Worm (Caenorhabditis elegans) whole organism, early embryonic: ENCODE data around the gene nhr-117.

ENCODE experiments used
- B0310.2 ChIP-seq: sonication (generic microtip); optimal IDR thresholded peaks from 2 replicates; lab custom pipeline; 2016; ENCODE audit warnings: mild to moderate bottlenecking, missing genetic modification characterization, missing compliant biosample characterization
- F13C5.2 ChIP-seq: sonication (generic microtip); optimal IDR thresholded peaks from 2 replicates; lab custom pipeline; 2017; ENCODE audit warnings: mild to moderate bottlenecking, missing genetic modification characterization, inconsistent platforms, missing compliant biosample characterization
- ama-1 ChIP-seq: fragments of 150-350 bp; optimal IDR thresholded peaks from 2 replicates; lab custom pipeline; 2014
- ceh-13 ChIP-seq: fragments of 200-800 bp; sonication (Bioruptor generic); optimal IDR thresholded peaks from 2 replicates; lab custom pipeline; 2018; ENCODE audit warnings: mild to moderate bottlenecking, missing genetic modification characterization, missing compliant biosample characterization
- ceh-36 ChIP-seq: sonication (generic microtip); optimal IDR thresholded peaks from 2 replicates; lab custom pipeline; 2016; ENCODE audit warnings: missing genetic modification characterization, inconsistent platforms, missing compliant biosample characterization
- ets-7 ChIP-seq: sonication (generic microtip); optimal IDR thresholded peaks from 2 replicates; lab custom pipeline; 2016; ENCODE audit warnings: missing genotype, missing genetic modification characterization, missing compliant biosample characterization
- flt-1 ChIP-seq: fragments of 200-800 bp; sonication (Bioruptor generic); IDR thresholded peaks from 2 replicates; pipeline ENCODE4 v1.3.6; 2022; ENCODE audit warnings: missing genetic modification characterization, missing compliant biosample characterization
- hmbx-1 ChIP-seq: sonication (generic microtip); optimal IDR thresholded peaks from 2 replicates; lab custom pipeline; 2016; ENCODE audit warnings: mild to moderate bottlenecking, missing genetic modification characterization, missing compliant biosample characterization
- hmg-4 ChIP-seq: fragments of 200-800 bp; sonication (Bioruptor generic); optimal IDR thresholded peaks from 2 replicates; lab custom pipeline; 2018; ENCODE audit warnings: mild to moderate bottlenecking, missing genetic modification characterization, missing compliant biosample characterization
- hnd-1 ChIP-seq: sonication (generic microtip); optimal IDR thresholded peaks from 2 replicates; lab custom pipeline; 2016; ENCODE audit warnings: missing genetic modification characterization, missing compliant biosample characterization
- pes-1 ChIP-seq: fragments of 200-800 bp; sonication (Bioruptor generic); IDR thresholded peaks from 2 replicates; pipeline ENCODE4 v1.3.6; 2022; ENCODE audit warnings: missing genetic modification reagents, missing genetic modification characterization, missing compliant biosample characterization
- sea-1 ChIP-seq: fragments of 200-800 bp; sonication (Bioruptor generic); conservative IDR thresholded peaks from 2 replicates; pipeline ENCODE4 v1.3.6; 2022; ENCODE audit warnings: missing genetic modification characterization, missing compliant biosample characterization
- tbx-37 ChIP-seq: fragments of 200-800 bp; sonication (Bioruptor generic); conservative IDR thresholded peaks from 2 replicates; pipeline ENCODE4 v1.3.6; 2022; ENCODE audit warnings: missing genetic modification reagents, missing genetic modification characterization, missing compliant biosample characterization
- tra-4 ChIP-seq: sonication (generic microtip); optimal IDR thresholded peaks from 2 replicates; lab custom pipeline; 2017; ENCODE audit warnings: missing genetic modification characterization, missing compliant biosample characterization

- no peak for TF ChIP-seq hmbx-1 (tag; lab: Kevin White, UChicago)
- TF ChIP-seq ama-1 (lab: Kevin White, UChicago): no peak
- no peak for TF ChIP-seq tra-4
- no peak for TF ChIP-seq ceh-36 (tag; lab: Kevin White, UChicago)
- no peak for TF ChIP-seq B0310.2 (tag; lab: Kevin White, UChicago)
- TF ChIP-seq hnd-1 (tag; lab: Kevin White, UChicago): no peak
- no peak for TF ChIP-seq flt-1 (GFP tag; lab: Robert Waterston, UW)
- no peak for TF ChIP-seq ets-7 (tag; lab: Kevin White, UChicago)
- TF ChIP-seq sea-1 (GFP tag; lab: Robert Waterston, UW): no peak
- no peak for TF ChIP-seq F13C5.2 (tag; lab: Kevin White, UChicago)
- TF ChIP-seq hmg-4 (GFP tag; lab: Kevin White, UChicago): no peak
- no peak for TF ChIP-seq tbx-37
- no peak for TF ChIP-seq pes-1
- no peak for TF ChIP-seq ceh-13 (GFP tag; lab: Kevin White, UChicago)
These were observed 20.9 kb upstream of the nhr-117 start, which contains the start of gene Y46H3D.1 for ce11 chrV:1642199-1642598.
